Worm (Caenorhabditis elegans): Measurements from ENCODE around the gene mrpl-2.
"Not testable (repeated sequence)": the region's sequence is repeated elsewhere in the genome, so short reads cannot be mapped to it uniquely, and the experiment has no call there.

The mrpl-2 gene

DNA sequence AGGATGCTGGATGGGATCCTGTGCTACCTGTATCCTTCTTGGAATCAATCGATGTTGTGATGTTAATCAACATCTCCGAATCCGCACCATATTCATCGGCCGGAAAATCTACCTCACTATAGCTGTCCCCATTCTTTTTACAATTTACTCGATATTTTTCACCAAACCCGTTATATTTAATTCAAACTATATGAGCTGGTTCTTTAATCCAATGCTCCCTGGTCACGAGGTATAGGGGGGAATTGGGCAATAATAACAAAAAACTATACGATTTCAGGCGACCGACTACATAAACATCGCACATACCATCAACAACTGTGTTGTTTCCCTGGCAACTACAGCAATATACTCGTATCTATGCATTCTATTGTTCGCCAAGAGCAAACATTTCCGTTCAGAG lies 15.5 kb upstream of the mrpl-2 start:
- no peak for TF ChIP-seq ztf-29 (GFP tag; IDR thresholded peaks at IDR 0.05)
- TF ChIP-seq ztf-23 (GFP tag; IDR thresholded peaks at IDR 0.05): no peak
- TF ChIP-seq ref-1 (GFP tag; conservative IDR thresholded peaks at IDR 0.05): no peak
- no peak for TF ChIP-seq cog-1 (tag; optimal IDR thresholded peaks at IDR 0.05)
- TF ChIP-seq flt-1 (GFP tag; IDR thresholded peaks at IDR 0.05): no peak
- no peak for TF ChIP-seq med-1 (GFP tag; optimal IDR thresholded peaks at IDR 0.05; ENCODE audit: insufficient read depth)
- TF ChIP-seq T22C8.4 (GFP tag; IDR thresholded peaks at IDR 0.05): no peak
- TF ChIP-seq tab-1 (GFP tag; IDR thresholded peaks at IDR 0.05): no peak

DNA sequence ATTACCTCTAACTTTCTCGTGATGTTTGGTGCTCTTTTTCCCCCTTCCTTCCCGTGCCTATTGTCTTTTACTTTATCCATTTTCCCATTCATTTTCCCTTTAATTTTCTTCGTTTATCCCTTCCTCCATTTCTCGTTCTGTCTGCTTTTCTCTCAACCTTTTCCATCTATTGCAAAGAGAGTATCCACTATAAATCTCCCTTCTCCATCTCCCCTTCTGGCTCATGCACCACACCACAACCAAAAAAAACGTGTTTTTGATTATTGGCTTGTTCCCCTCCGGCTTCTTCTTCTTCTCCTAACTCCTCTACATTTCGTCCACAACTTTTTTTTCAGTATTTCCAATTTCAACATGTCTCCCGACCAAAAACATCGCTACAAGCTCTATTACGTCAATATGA lies 12.8 kb upstream of the mrpl-2 start, which contains the start of gene gst-40:
Gene gst-40 (plus strand): TSS at position 236 of the 400 bp plus-strand sequence.
- no peak for TF ChIP-seq tab-1 (GFP tag; IDR thresholded peaks at IDR 0.05)
- no peak for TF ChIP-seq T22C8.4 (GFP tag; IDR thresholded peaks at IDR 0.05)
- TF ChIP-seq med-1 (GFP tag; optimal IDR thresholded peaks at IDR 0.05; ENCODE audit: insufficient read depth): no peak
- TF ChIP-seq ref-1 (GFP tag; conservative IDR thresholded peaks at IDR 0.05): no peak
- TF ChIP-seq cog-1 (tag; optimal IDR thresholded peaks at IDR 0.05): no peak
- no peak for TF ChIP-seq ztf-23 (GFP tag; IDR thresholded peaks at IDR 0.05)
- TF ChIP-seq klf-2 (GFP tag; conservative IDR thresholded peaks at IDR 0.05): no peak
- no peak for TF ChIP-seq flt-1 (GFP tag; IDR thresholded peaks at IDR 0.05)
- no peak for TF ChIP-seq ztf-29 (GFP tag; IDR thresholded peaks at IDR 0.05)

DNA sequence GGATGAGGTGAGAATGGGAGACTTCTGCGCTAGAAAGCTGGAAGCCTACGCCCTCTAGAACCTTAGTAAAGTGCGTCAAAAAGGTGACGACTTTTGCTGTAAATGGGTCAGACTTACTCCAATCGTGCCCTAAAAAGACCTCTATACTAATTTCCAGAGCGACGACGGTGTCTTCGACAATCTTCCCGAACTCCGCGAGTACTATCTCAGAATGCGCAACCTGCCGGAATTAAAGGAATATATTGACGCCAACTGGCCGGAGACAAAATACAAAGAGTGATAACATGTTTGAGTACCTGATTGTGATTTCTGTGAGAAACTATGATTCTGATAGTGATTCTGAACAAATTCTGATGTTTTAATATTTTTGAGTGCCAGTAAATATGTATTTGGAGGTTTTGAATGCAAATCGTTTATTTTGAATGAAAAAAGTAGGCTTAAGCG lies 11.0 kb upstream of the mrpl-2 start:
- TF ChIP-seq ztf-23 (GFP tag; IDR thresholded peaks at IDR 0.05) (no peak), ztf-29 (GFP tag; IDR thresholded peaks at IDR 0.05) (no peak), tab-1 (GFP tag; IDR thresholded peaks at IDR 0.05) (no peak), T22C8.4 (GFP tag; IDR thresholded peaks at IDR 0.05) (no peak), klf-2 (GFP tag; conservative IDR thresholded peaks at IDR 0.05) (no peak), cog-1 (tag; optimal IDR thresholded peaks at IDR 0.05) (no peak), med-1 (GFP tag; optimal IDR thresholded peaks at IDR 0.05; ENCODE audit: insufficient read depth) (no peak), ref-1 (GFP tag; conservative IDR thresholded peaks at IDR 0.05) (no peak), flt-1 (GFP tag; IDR thresholded peaks at IDR 0.05) (no peak)

DNA sequence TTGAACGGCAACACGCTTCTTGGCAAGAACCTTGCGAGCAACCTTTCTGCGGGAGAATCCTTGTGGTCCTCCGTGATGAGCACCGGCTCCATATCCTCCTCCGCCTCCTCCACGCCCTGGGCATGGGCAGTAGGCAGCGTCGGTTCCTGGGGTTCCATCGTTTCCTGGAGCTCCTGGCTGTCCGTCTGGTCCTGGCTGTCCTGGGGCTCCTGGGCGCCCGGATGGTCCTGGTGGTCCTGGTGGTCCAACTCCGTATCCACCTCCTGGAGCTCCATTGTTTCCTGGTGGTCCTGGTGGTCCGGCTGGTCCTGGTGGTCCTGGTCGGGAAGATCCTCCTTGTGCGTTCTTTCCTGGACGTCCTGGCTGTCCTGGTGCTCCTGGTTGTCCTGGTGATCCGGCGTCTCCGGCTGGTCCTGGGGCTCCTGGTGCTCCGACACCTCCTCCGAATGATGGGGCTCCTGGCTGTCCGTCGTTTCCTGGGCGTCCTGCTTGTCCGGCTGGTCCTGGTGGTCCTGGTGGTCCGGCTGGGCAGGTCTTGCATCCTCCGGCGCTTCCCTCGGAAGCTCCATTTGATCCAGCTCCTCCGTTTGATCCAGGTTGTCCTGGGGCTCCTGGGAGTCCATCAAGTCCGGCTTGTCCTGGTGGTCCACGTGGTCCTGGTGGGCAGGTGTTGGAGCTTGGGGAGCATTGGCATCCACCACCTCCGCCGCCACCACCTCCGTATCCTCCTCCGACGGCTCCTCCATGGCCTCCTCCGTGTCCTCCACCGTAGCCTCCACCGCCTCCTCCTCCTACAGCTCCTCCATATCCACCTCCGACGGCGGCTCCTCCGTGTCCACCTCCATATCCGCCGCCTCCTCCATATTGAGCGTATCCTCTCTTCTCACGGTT lies 10.3 kb upstream of the mrpl-2 start:
- TF ChIP-seq ztf-23 (GFP tag; IDR thresholded peaks at IDR 0.05): 0 out of 2 replicates have a peak, but pooled peaks have one; percentile 20
- TF ChIP-seq cog-1 (tag; optimal IDR thresholded peaks at IDR 0.05): no peak
- peak; percentile 51; the same call in 1 of the 2 replicates for TF ChIP-seq tab-1 (GFP tag; IDR thresholded peaks at IDR 0.05)

- TF ChIP-seq flt-1 (GFP tag; IDR thresholded peaks at IDR 0.05) (no peak), ztf-29 (GFP tag; IDR thresholded peaks at IDR 0.05) (no peak), ztf-23 (GFP tag; IDR thresholded peaks at IDR 0.05) (no peak), tab-1 (GFP tag; IDR thresholded peaks at IDR 0.05) (no peak), ref-1 (GFP tag; conservative IDR thresholded peaks at IDR 0.05) (no peak), klf-2 (GFP tag; conservative IDR thresholded peaks at IDR 0.05) (no peak), T22C8.4 (GFP tag; IDR thresholded peaks at IDR 0.05) (no peak), cog-1 (tag; optimal IDR thresholded peaks at IDR 0.05) (no peak), med-1 (GFP tag; optimal IDR thresholded peaks at IDR 0.05; ENCODE audit: insufficient read depth) (no peak)
Observed at ce11 chrIV:763377-764063, 9.5 kb upstream of the mrpl-2 start, which contains the start of gene col-103. Gene col-103 (minus strand): TSS chrIV:763678.

- TF ChIP-seq flt-1 (GFP tag; IDR thresholded peaks at IDR 0.05) (no peak), ref-1 (GFP tag; conservative IDR thresholded peaks at IDR 0.05) (no peak), ztf-29 (GFP tag; IDR thresholded peaks at IDR 0.05) (no peak), med-1 (GFP tag; optimal IDR thresholded peaks at IDR 0.05; ENCODE audit: insufficient read depth) (no peak), tab-1 (GFP tag; IDR thresholded peaks at IDR 0.05) (no peak), klf-2 (GFP tag; conservative IDR thresholded peaks at IDR 0.05) (no peak), cog-1 (tag; optimal IDR thresholded peaks at IDR 0.05) (no peak), T22C8.4 (GFP tag; IDR thresholded peaks at IDR 0.05) (no peak), ztf-23 (GFP tag; IDR thresholded peaks at IDR 0.05) (no peak)
Observed at ce11 chrIV:768312-768711, 4.7 kb upstream of the mrpl-2 start, which contains the start of gene F56B3.2. Gene F56B3.2 (minus strand): TSS chrIV:768584.

DNA sequence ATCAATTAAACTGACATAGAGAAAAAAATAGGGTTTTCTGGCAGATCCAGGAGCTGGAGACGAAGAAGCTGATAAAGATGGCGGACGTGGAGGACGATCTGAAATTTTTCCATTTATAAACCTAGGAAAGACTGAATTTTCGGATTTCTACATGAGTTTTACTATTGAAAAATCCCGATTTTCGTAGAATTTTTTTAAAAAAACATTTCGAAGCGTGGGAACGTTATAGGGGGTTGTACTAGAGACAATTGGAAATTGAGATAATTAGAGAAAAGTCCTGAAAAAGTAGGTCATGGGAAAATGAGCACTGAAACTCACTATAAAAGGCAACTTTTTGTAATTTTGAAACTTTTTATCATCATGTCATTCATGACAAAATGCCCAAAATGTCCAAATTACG lies 2.0 kb upstream of the mrpl-2 start, which contains the start of gene F56B3.9:
Gene F56B3.9 (plus strand): TSS at position 301 of the 400 bp plus-strand sequence.
- not testable (repeated sequence) for TF ChIP-seq flt-1 (GFP tag; IDR thresholded peaks at IDR 0.05); T22C8.4 (GFP tag; IDR thresholded peaks at IDR 0.05); klf-2 (GFP tag; conservative IDR thresholded peaks at IDR 0.05)

DNA sequence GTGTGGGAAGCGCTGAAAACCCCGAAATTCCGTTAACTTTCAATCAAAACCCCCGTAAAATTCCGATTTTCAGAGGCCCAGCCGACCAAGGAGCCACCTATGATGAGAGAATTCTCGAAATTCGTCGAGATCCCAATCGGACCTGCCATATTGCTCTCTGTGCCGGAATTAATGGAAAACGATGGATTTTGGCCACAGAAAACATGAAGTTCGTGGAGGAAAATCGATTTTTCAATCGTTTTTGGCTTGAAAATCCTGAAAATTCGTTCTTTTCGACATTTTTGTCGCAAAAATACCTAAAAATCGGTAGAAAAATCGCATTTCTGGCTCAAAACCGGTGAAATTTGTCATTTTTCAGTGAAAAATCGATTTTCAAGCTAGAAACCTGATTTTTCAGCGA lies 543 bp downstream of the mrpl-2 start:
- no peak for TF ChIP-seq ztf-29 (GFP tag; IDR thresholded peaks at IDR 0.05)
- TF ChIP-seq ref-1 (GFP tag; conservative IDR thresholded peaks at IDR 0.05): no peak
- no peak for TF ChIP-seq flt-1 (GFP tag; IDR thresholded peaks at IDR 0.05)
- TF ChIP-seq T22C8.4 (GFP tag; IDR thresholded peaks at IDR 0.05): no peak
- no peak for TF ChIP-seq klf-2 (GFP tag; conservative IDR thresholded peaks at IDR 0.05)
- TF ChIP-seq med-1 (GFP tag; optimal IDR thresholded peaks at IDR 0.05; ENCODE audit: insufficient read depth): no peak
- no peak for TF ChIP-seq ztf-23 (GFP tag; IDR thresholded peaks at IDR 0.05)
- TF ChIP-seq cog-1 (tag; optimal IDR thresholded peaks at IDR 0.05): no peak
- no peak for TF ChIP-seq tab-1 (GFP tag; IDR thresholded peaks at IDR 0.05)

ce11 chrIV:778484-778883 lies 5.4 kb downstream of the mrpl-2 start, which contains the start of gene ugt-52:
Gene ugt-52 (plus strand): TSS chrIV:778784.
- TF ChIP-seq ztf-23 (GFP tag; IDR thresholded peaks at IDR 0.05) (no peak), T22C8.4 (GFP tag; IDR thresholded peaks at IDR 0.05) (no peak), ztf-29 (GFP tag; IDR thresholded peaks at IDR 0.05) (no peak), cog-1 (tag; optimal IDR thresholded peaks at IDR 0.05) (no peak), flt-1 (GFP tag; IDR thresholded peaks at IDR 0.05) (no peak), ref-1 (GFP tag; conservative IDR thresholded peaks at IDR 0.05) (no peak), tab-1 (GFP tag; IDR thresholded peaks at IDR 0.05) (no peak), klf-2 (GFP tag; conservative IDR thresholded peaks at IDR 0.05) (no peak), med-1 (GFP tag; optimal IDR thresholded peaks at IDR 0.05; ENCODE audit: insufficient read depth) (no peak)
